Worm (Caenorhabditis elegans): ENCODE data around the gene eftu-2.

Gene eftu-2

DNA sequence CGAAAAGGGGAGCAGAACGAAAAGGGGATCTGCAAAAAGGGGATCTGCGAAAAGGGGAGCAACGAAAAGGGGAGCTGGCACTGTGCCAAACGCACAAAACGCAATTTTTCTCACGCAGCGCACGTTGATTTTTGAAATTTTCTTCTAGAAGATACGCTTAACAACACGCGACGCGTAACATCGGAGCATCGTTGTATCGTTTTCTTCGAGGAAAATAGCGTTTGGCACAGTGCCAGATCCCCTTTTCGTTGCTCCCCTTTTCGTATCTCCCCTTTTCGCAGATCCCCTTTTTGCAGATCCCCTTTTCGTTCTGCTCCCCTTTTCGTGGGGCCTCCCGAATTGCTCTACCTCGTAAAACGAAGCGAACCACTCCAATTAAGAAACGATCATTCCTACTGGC, 3.7 kb downstream of the eftu-2 start:
- TF ChIP-seq fax-1 (tag; optimal IDR thresholded peaks at IDR 0.05) (peak; percentile 62), unc-42 (tag; optimal IDR thresholded peaks at IDR 0.05) (peak; percentile 33), ceh-34 (tag; optimal IDR thresholded peaks at IDR 0.05) (peak; percentile 3), ets-4 (tag; optimal IDR thresholded peaks at IDR 0.05) (peak; percentile 85), ceh-2 (tag; optimal IDR thresholded peaks at IDR 0.05) (peak; percentile 43), ceh-31 (tag; optimal IDR thresholded peaks at IDR 0.05) (peak; percentile 93), F13H6.1 (tag; optimal IDR thresholded peaks at IDR 0.05) (peak; percentile 50), hlh-8 (tag; optimal IDR thresholded peaks at IDR 0.05) (peak; percentile 26), ceh-18 (tag; optimal IDR thresholded peaks at IDR 0.05) (peak; percentile 13), lim-6 (tag; optimal IDR thresholded peaks at IDR 0.05) (peak; percentile 69), zip-5 (tag; optimal IDR thresholded peaks at IDR 0.05) (peak; percentile 3), ceh-14 (tag; optimal IDR thresholded peaks at IDR 0.05) (peak; percentile 86), C08G9.2 (tag; optimal IDR thresholded peaks at IDR 0.05) (peak; percentile 72), tbx-2 (tag; optimal IDR thresholded peaks at IDR 0.05) (peak; percentile 76), rnt-1 (tag; optimal IDR thresholded peaks at IDR 0.05) (peak; percentile 48), hlh-6 (tag; optimal IDR thresholded peaks at IDR 0.05) (peak; percentile 38), ref-2 (tag; optimal IDR thresholded peaks at IDR 0.05) (peak; percentile 73), mec-3 (tag; optimal IDR thresholded peaks at IDR 0.05; ENCODE audit: borderline replicate concordance) (peak; percentile 63)

DNA sequence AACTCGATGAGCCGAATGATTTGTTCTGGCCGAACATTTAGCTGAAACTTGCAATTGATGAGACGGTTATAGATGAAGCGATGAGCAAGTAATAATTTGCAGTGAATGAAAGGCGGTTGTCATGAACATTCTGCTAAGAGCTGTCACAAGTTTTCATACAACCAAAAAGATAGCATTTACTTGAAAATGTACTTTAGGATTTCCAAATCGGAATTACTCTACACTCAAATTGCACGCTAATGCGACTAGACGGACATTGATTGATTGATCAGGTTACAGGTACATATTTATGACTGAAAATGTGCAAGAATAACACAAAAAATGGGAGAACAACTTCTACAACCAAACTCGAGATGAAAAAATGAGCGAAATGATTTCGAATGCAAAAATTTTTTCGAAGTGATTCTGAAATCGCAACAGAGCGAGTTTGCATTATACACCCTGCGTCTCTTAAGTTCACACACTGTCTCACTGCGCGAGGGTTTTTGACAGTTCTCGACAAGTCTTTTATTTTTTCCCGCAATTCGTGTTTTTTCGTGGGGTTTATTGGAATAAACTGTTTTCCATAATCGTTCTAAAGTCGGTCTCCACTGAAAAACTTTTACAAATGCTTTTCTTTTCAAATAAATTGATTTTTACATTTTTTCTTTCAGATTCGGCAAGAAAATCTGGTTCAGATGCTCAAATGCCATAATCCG, 10.3 kb downstream of the eftu-2 start, which contains the start of the genes npp-10 and cyk-3:
npp-10 (minus strand) TSS at position 51 of the 698 bp plus-strand sequence.
cyk-3 (plus strand) TSS at position 648 of the 698 bp plus-strand sequence.
- TF ChIP-seq unc-55 (GFP tag; optimal IDR thresholded peaks at IDR 0.05): peak; percentile 64
- no peak for TF ChIP-seq hlh-30 (tag; optimal IDR thresholded peaks at IDR 0.05; ENCODE audit: insufficient read depth)
- no peak for TF ChIP-seq hlh-8 (tag; optimal IDR thresholded peaks at IDR 0.05)
- no peak for TF ChIP-seq Y22D7AL.16 (tag; optimal IDR thresholded peaks at IDR 0.05)
- TF ChIP-seq hlh-6 (tag; optimal IDR thresholded peaks at IDR 0.05): no peak
- no peak for TF ChIP-seq sox-2 (GFP tag; IDR thresholded peaks at IDR 0.05)

- TF ChIP-seq ets-4 (tag; optimal IDR thresholded peaks at IDR 0.05): no peak
These were observed 19.1 kb downstream of the eftu-2 start, which contains the start of gene tbx-7 for ce11 chrIII:6028432-6028831. Gene tbx-7, minus strand, starts transcription at chrIII:6028532.

DNA sequence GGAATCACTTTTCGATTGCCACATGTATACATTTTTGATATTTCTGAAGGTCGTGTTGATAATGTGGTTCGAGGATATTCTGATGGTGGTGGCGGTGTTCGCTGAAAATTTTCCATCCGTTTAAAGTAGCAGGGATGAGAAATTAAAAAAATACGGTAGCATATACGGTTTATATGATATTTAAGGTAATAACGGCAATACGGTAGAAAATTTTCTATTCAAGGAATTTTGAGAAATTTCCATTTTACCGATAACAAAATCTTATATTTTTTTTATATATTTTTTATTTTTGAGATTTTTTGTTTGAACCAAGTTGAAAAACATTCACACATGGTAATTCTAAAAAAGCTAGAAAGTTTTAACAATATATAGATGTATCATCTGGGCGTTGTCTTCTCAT, 21.1 kb downstream of the eftu-2 start, which contains the start of gene ZK328.6:
ZK328.6 (minus strand) TSS at position 101 of the 400 bp plus-strand sequence.
- TF ChIP-seq nhr-232 (tag; optimal IDR thresholded peaks at IDR 0.05): no peak
- no peak for TF ChIP-seq madf-2 (tag; optimal IDR thresholded peaks at IDR 0.05)
- TF ChIP-seq C38D4.7 (GFP tag; optimal IDR thresholded peaks at IDR 0.05): no peak
- TF ChIP-seq K02D7.2 (tag; optimal IDR thresholded peaks at IDR 0.05): no peak
- no peak for TF ChIP-seq Y22D7AL.16 (tag; optimal IDR thresholded peaks at IDR 0.05)
- no peak for TF ChIP-seq ceh-19 (GFP tag; optimal IDR thresholded peaks at IDR 0.05)
- no peak for TF ChIP-seq T23F11.4 (GFP tag; optimal IDR thresholded peaks at IDR 0.05)
- TF ChIP-seq zip-5 (tag; optimal IDR thresholded peaks at IDR 0.05): no peak
- TF ChIP-seq tbx-7 (tag; optimal IDR thresholded peaks at IDR 0.05): no peak
- no peak for TF ChIP-seq elt-2 (tag; optimal IDR thresholded peaks at IDR 0.05)
- TF ChIP-seq nfya-1 (tag; optimal IDR thresholded peaks at IDR 0.05): no peak
- TF ChIP-seq lin-11 (tag; optimal IDR thresholded peaks at IDR 0.05): no peak
- TF ChIP-seq fkh-10 (GFP tag; optimal IDR thresholded peaks at IDR 0.05): no peak
- TF ChIP-seq ceh-31 (tag; optimal IDR thresholded peaks at IDR 0.05): no peak

- TF ChIP-seq lin-11 (tag; optimal IDR thresholded peaks at IDR 0.05) (no peak), ceh-9 (tag; optimal IDR thresholded peaks at IDR 0.05) (no peak), ceh-2 (tag; optimal IDR thresholded peaks at IDR 0.05) (no peak), nhr-11 (tag; optimal IDR thresholded peaks at IDR 0.05) (no peak), ahr-1 (tag; optimal IDR thresholded peaks at IDR 0.05) (no peak), ceh-48 (tag; optimal IDR thresholded peaks at IDR 0.05) (no peak), K02D7.2 (tag; optimal IDR thresholded peaks at IDR 0.05) (no peak), eyg-1 (tag; optimal IDR thresholded peaks at IDR 0.05) (no peak), elt-4 (tag; optimal IDR thresholded peaks at IDR 0.05) (no peak)
These were observed 30.0 kb downstream of the eftu-2 start, which contains the start of gene ift-139 for ce11 chrIII:6039370-6039769. Gene ift-139, minus strand, starts transcription at chrIII:6039470.

Measured in whole organism, late embryonic.